Worm (Caenorhabditis elegans): Measurements from ENCODE around the gene natc-1.

Gene natc-1

DNA sequence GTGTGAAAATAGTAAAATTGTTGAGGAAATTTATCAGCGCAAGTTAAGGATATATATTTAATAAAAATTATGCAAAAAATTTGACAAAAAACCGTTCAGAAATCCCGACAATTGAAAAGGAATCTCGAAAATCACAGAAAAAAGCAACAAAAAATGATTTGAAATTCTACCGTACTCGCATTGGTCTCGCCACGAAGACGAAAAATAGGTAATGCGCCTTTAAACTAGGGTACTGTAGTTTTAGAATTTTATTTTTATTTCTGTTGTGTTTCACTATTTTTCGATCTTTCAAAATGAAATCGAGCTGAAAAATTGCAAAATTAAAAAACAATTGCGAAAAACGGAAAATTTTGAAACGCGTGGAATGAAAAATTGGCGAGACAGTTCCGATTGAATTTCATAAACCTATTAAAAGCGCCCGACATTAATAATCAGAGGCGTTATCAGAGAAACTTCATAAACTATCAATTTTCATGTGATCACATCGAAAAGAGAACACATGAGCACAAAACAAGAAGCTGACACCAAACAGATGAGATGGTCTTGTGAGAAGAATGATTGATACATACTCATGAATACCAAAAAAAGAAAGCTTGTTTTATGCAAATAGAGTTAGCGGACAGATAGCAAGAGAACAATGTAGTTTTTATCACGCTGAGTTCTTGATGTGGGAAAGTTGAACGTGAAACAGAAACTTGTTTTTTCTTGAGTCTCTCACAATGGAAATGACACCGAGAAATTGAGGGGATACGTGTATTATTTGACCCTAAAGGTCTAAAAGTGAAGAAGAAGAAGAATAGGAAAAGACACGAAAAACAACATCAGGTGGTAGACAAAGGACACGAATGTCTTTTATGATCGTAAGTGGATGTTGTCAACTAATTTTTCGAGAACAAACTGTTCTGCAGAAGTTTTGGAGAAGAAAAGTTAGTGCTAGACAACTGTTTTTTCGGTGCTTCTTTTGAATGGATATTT, 37.0 kb upstream of the natc-1 start:
- TF ChIP-seq lin-40 (tag; optimal IDR thresholded peaks at IDR 0.05) (no peak), hmg-1.2 (GFP tag; IDR thresholded peaks at IDR 0.05) (no peak), sea-2 (GFP tag; IDR thresholded peaks at IDR 0.05) (no peak), madf-10 (tag; optimal IDR thresholded peaks at IDR 0.05) (no peak), unc-62 (GFP tag; optimal IDR thresholded peaks at IDR 0.05) (peak; percentile 65), bed-2 (GFP tag; IDR thresholded peaks at IDR 0.05) (no peak), mxl-1 (tag; optimal IDR thresholded peaks at IDR 0.05) (no peak), snpc-4 (GFP tag; optimal IDR thresholded peaks at IDR 0.05) (no peak), snpc-4 (tag; optimal IDR thresholded peaks at IDR 0.05) (peak in 3 of 4 experiments; percentile 42 to 69 (median 65)), nfya-1 (tag; optimal IDR thresholded peaks at IDR 0.05; ENCODE audit: borderline replicate concordance, insufficient read depth) (no peak), let-526 (GFP tag; IDR thresholded peaks at IDR 0.05) (no peak), nhr-90 (tag; optimal IDR thresholded peaks at IDR 0.05) (peak; percentile 9), ZK185.1 (tag; optimal IDR thresholded peaks at IDR 0.05; ENCODE audit: poor library complexity, severe bottlenecking) (no peak), B0336.3 (GFP tag; IDR thresholded peaks at IDR 0.05) (no peak), ztf-26 (tag; optimal IDR thresholded peaks at IDR 0.05) (no peak), die-1 (tag; optimal IDR thresholded peaks at IDR 0.05) (no peak), attf-6 (GFP tag; IDR thresholded peaks at IDR 0.05) (no peak), nhr-80 (tag; optimal IDR thresholded peaks at IDR 0.05) (peak; percentile 94), pbrm-1 (GFP tag; IDR thresholded peaks at IDR 0.05) (0 out of 2 replicates have a peak, but pooled peaks have one; percentile 8), lin-26 (GFP tag; IDR thresholded peaks at IDR 0.05) (peak; percentile 48; the same call in 1 of the 2 replicates), hrde-1 (tag; optimal IDR thresholded peaks at IDR 0.05; ENCODE audit: borderline replicate concordance) (no peak), F57C9.4 (tag; optimal IDR thresholded peaks at IDR 0.05) (no peak), F57A8.1 (GFP tag; optimal IDR thresholded peaks at IDR 0.05) (no peak), ekl-4 (GFP tag; IDR thresholded peaks at IDR 0.05) (no peak), xnd-1 (tag; optimal IDR thresholded peaks at IDR 0.05) (peak; percentile 79), madf-8 (GFP tag; conservative IDR thresholded peaks at IDR 0.05) (peak; percentile 64), ztf-22 (GFP tag; optimal IDR thresholded peaks at IDR 0.05) (peak; percentile 32), madf-6 (GFP tag; IDR thresholded peaks at IDR 0.05) (peak; percentile 84), cebp-2 (GFP tag; IDR thresholded peaks at IDR 0.05) (no peak), T26A5.8 (tag; optimal IDR thresholded peaks at IDR 0.05) (no peak), Y79H2A.3 (GFP tag; conservative IDR thresholded peaks at IDR 0.05) (no peak), dox-1 (GFP tag; IDR thresholded peaks at IDR 0.05) (no peak), T07F8.4 (tag; optimal IDR thresholded peaks at IDR 0.05) (no peak), lin-54 (GFP tag; optimal IDR thresholded peaks at IDR 0.05) (peak; percentile 52), F33H1.4 (GFP tag; IDR thresholded peaks at IDR 0.05) (peak; percentile 86), let-607 (tag; optimal IDR thresholded peaks at IDR 0.05) (no peak), attf-3 (GFP tag; conservative IDR thresholded peaks at IDR 0.05) (no peak), dpff-1 (tag; optimal IDR thresholded peaks at IDR 0.05) (no peak), ztf-28 (GFP tag; IDR thresholded peaks at IDR 0.05) (no peak), hlh-12 (tag; optimal IDR thresholded peaks at IDR 0.05) (no peak), K11D2.4 (GFP tag; IDR thresholded peaks at IDR 0.05) (no peak), C17E4.6 (GFP tag; IDR thresholded peaks at IDR 0.05) (no peak), egl-18 (GFP tag; IDR thresholded peaks at IDR 0.05) (no peak), nfya-2 (GFP tag; IDR thresholded peaks at IDR 0.05) (no peak), ceh-27 (GFP tag; optimal IDR thresholded peaks at IDR 0.05) (no peak), nhr-120 (GFP tag; IDR thresholded peaks at IDR 0.05) (no peak), mes-4 (tag; optimal IDR thresholded peaks at IDR 0.05) (no peak)

Measured in whole organism, young adult.